Worm (Caenorhabditis elegans) whole organism, L1 larva: ENCODE data around the gene hpl-1.

Source experiments
- C04F5.9 ChIP-seq: sonication (generic microtip); optimal IDR thresholded peaks from 2 replicates; lab custom pipeline; 2016; ENCODE audit warnings: missing genetic modification characterization, missing compliant biosample characterization
- aly-2 ChIP-seq: fragments of 150-350 bp; optimal IDR thresholded peaks from 2 replicates; lab custom pipeline; 2014; ENCODE audit warnings: missing biosample characterization, missing genetic modification characterization
- ama-1 ChIP-seq: fragments of 150-350 bp; optimal IDR thresholded peaks from 2 replicates; lab custom pipeline; 2014
- ceh-63 ChIP-seq: fragments of 200-800 bp; sonication (Bioruptor generic); optimal IDR thresholded peaks from 2 replicates; lab custom pipeline; 2018; ENCODE audit warnings: mild to moderate bottlenecking, missing genetic modification characterization, missing compliant biosample characterization
- ceh-82 ChIP-seq, 3 experiments: fragments of 150-350 bp in 1 of 3; sonication (generic microtip) in 2 of 3; optimal IDR thresholded peaks; 2 replicates each; lab custom pipeline; 2014 to 2017; ENCODE audit warnings: missing biosample characterization in 3 of 3, missing genetic modification characterization in 3 of 3
- ces-1 ChIP-seq: fragments of 150-350 bp; optimal IDR thresholded peaks from 2 replicates; lab custom pipeline; 2014; ENCODE audit warnings: missing biosample characterization, missing genetic modification reagents, missing genetic modification characterization
- dpl-1 ChIP-seq, 3 experiments: fragments of 150-350 bp in 2 of 3; sonication (generic microtip) in 1 of 3; optimal IDR thresholded peaks; 2 replicates each; lab custom pipeline; 2014 to 2017; ENCODE audit warnings: missing biosample characterization in 3 of 3, missing genetic modification characterization in 3 of 3, missing genetic modification reagents in 3 of 3
- mab-9 ChIP-seq: fragments of 200-800 bp; sonication (Bioruptor generic); IDR thresholded peaks from 2 replicates; pipeline ENCODE4 v1.3.6; 2022; ENCODE audit warnings: missing genetic modification reagents, missing genetic modification characterization, missing compliant biosample characterization
- nhr-11 ChIP-seq: fragments of 150-350 bp; optimal IDR thresholded peaks from 2 replicates; lab custom pipeline; 2014; ENCODE audit warnings: missing biosample characterization, missing genetic modification characterization
- nhr-12 ChIP-seq: sonication (generic microtip); optimal IDR thresholded peaks from 2 replicates; lab custom pipeline; 2017; ENCODE audit warnings: missing biosample characterization, missing genetic modification characterization
- nhr-47 ChIP-seq: sonication (generic microtip); optimal IDR thresholded peaks from 2 replicates; lab custom pipeline; 2016; ENCODE audit warnings: mild to moderate bottlenecking, missing genetic modification characterization, moderate library complexity, missing compliant biosample characterization
- pqm-1 ChIP-seq: sonication (generic microtip); optimal IDR thresholded peaks from 3 replicates; lab custom pipeline; 2017; ENCODE audit warnings: missing biosample characterization, missing genetic modification characterization
- unc-30 ChIP-seq: sonication (generic microtip); optimal IDR thresholded peaks from 2 replicates; lab custom pipeline; 2017; ENCODE audit warnings: missing biosample characterization, missing genetic modification characterization
- ztf-11 ChIP-seq, 2 experiments: sonication (generic microtip); optimal IDR thresholded peaks; 2 replicates each; lab custom pipeline; 2016 to 2017; ENCODE audit warnings: missing genetic modification characterization in 2 of 2, missing biosample characterization in 1 of 2, missing compliant biosample characterization in 1 of 2

- TF ChIP-seq ztf-11 (tag; optimal IDR thresholded peaks at IDR 0.05; lab: Kevin White, UChicago), result no peak
- TF ChIP-seq nhr-47 (tag; lab: Kevin White, UChicago), result no peak
- no peak for TF ChIP-seq dpl-1 (GFP tag; optimal IDR thresholded peaks at IDR 0.05; lab: Kevin White, UChicago)
- no peak for TF ChIP-seq nhr-12 (tag; lab: Kevin White, UChicago)
- no peak for TF ChIP-seq ceh-63 (GFP tag; lab: Kevin White, UChicago)
- TF ChIP-seq pqm-1, result no peak
- no peak for TF ChIP-seq ces-1 (GFP tag; lab: Kevin White, UChicago)
- no peak for TF ChIP-seq C04F5.9 (tag; lab: Kevin White, UChicago)
- no peak for TF ChIP-seq nhr-11 (tag; lab: Kevin White, UChicago)
- no peak for TF ChIP-seq aly-2 (tag; lab: Kevin White, UChicago)
- no peak for TF ChIP-seq ama-1
- no peak for TF ChIP-seq unc-30 (tag; lab: Kevin White, UChicago)
- no peak for TF ChIP-seq mab-9 (GFP tag; lab: Robert Waterston, UW)
- no peak for TF ChIP-seq ceh-82 (tag; optimal IDR thresholded peaks at IDR 0.05; lab: Kevin White, UChicago)
These were observed 45.3 kb downstream of the hpl-1 start, which contains the start of gene R04D3.3 for ce11 chrX:13290531-13290930.
